Worm (Caenorhabditis elegans): ENCODE measurements around the gene C16D9.4.

DNA sequence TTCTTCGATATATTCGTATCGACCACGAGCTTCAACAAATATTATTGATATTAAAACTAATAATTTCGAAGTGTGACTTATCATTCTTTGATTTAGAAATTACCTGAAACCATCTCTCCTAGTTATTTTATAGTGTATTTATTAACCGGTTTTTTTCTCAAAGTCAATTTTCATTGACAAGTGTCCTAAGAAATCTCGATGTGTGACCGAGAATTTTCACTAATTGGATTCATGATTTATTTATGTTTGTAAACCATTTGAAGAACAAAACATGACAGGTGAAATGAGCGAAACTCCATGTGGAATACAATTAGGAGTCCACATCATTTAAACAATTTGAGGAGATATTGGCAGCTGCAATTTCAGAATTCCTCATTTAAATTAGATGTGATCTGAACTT is 20.8 kb upstream of the C16D9.4 start, which contains the start of gene C16D9.8:
- TF ChIP-seq sem-4 (tag; optimal IDR thresholded peaks at IDR 0.05) (no peak), ceh-82 (tag; optimal IDR thresholded peaks at IDR 0.05) (no peak), peb-1 (tag; optimal IDR thresholded peaks at IDR 0.05) (no peak), elt-1 (tag; optimal IDR thresholded peaks at IDR 0.05) (no peak), zag-1 (tag; optimal IDR thresholded peaks at IDR 0.05) (no peak), lsy-2 (tag; optimal IDR thresholded peaks at IDR 0.05) (no peak)

Measured in whole organism, L2 larva.